Worm (Caenorhabditis elegans) whole organism, midembryonic: ENCODE measurements around the gene F39B3.3.

Experiments used
- T22C8.4 ChIP-seq: fragments of 200-800 bp; sonication (Bioruptor generic); IDR thresholded peaks from 2 replicates; pipeline ENCODE4 v1.3.6; 2022; ENCODE audit warnings: missing genetic modification characterization, missing compliant biosample characterization
- cog-1 ChIP-seq: sonication (generic microtip); optimal IDR thresholded peaks from 2 replicates; lab custom pipeline; 2016; ENCODE audit warnings: missing genetic modification characterization, missing compliant biosample characterization
- flt-1 ChIP-seq: fragments of 200-800 bp; sonication (Bioruptor generic); IDR thresholded peaks from 2 replicates; pipeline ENCODE4 v1.3.6; 2022; ENCODE audit warnings: missing genetic modification characterization, missing compliant biosample characterization
- klf-2 ChIP-seq: fragments of 200-800 bp; sonication (Bioruptor generic); conservative IDR thresholded peaks from 2 replicates; pipeline ENCODE4 v1.3.6; 2022; ENCODE audit warnings: missing genetic modification reagents, missing genetic modification characterization, missing compliant biosample characterization
- ref-1 ChIP-seq: fragments of 200-800 bp; sonication (Bioruptor generic); conservative IDR thresholded peaks from 2 replicates; pipeline ENCODE4 v1.3.6; 2022; ENCODE audit warnings: missing genetic modification reagents, missing genetic modification characterization, missing compliant biosample characterization
- tab-1 ChIP-seq: fragments of 200-800 bp; sonication (Bioruptor generic); IDR thresholded peaks from 2 replicates; pipeline ENCODE4 v1.3.6; 2022; ENCODE audit warnings: missing genetic modification characterization, missing compliant biosample characterization

ce11 chrX:17534877-17535276 lies 44.0 kb downstream of the F39B3.3 start:
- TF ChIP-seq flt-1 (GFP tag; lab: Robert Waterston, UW) (no peak), klf-2 (GFP tag; lab: Robert Waterston, UW) (no peak), ref-1 (GFP tag; lab: Robert Waterston, UW) (no peak), T22C8.4 (GFP tag; lab: Robert Waterston, UW) (no peak), tab-1 (GFP tag; lab: Robert Waterston, UW) (no peak), cog-1 (tag; lab: Kevin White, UChicago) (no peak)
